Fruit fly (Drosophila melanogaster): ENCODE results near the gene CG3081.

CG3081 gene

dm6 chrX:4643887-4644286 is at the start of gene CG3081:
TSS of gene CG3081 (minus strand) at chrX:4643987.
- TF ChIP-seq CG6254 (GFP tag; optimal IDR thresholded peaks at IDR 0.05): no peak
- no peak for TF ChIP-seq ro (GFP tag; IDR thresholded peaks at IDR 0.05)
- TF ChIP-seq tio (GFP tag; optimal IDR thresholded peaks at IDR 0.05): no peak
- no peak for TF ChIP-seq CG16813 (GFP tag; IDR thresholded peaks at IDR 0.05; ENCODE audit: partially characterized antibody)

dm6 chrX:4692963-4693362 is 49.2 kb upstream of the CG3081 start:
- TF ChIP-seq CG1603 (tag; optimal IDR thresholded peaks at IDR 0.05): peak; percentile 36
- TF ChIP-seq vvl (GFP tag; IDR thresholded peaks at IDR 0.05): peak; percentile 22; the same call in 1 of the 2 replicates
- TF ChIP-seq CG10654 (GFP tag; optimal IDR thresholded peaks at IDR 0.05): no peak
- peak; percentile 10 for TF ChIP-seq mam (GFP tag; optimal IDR thresholded peaks at IDR 0.05)
- 0 out of 3 replicates have a peak, but pooled peaks have one; percentile 23 for TF ChIP-seq CG11695 (GFP tag; IDR thresholded peaks at IDR 0.05)
- TF ChIP-seq gem (tag; optimal IDR thresholded peaks at IDR 0.05): peak; percentile 28
- peak; percentile 15 for TF ChIP-seq Xbp1 (GFP tag; optimal IDR thresholded peaks at IDR 0.05)
- TF ChIP-seq sd (tag; optimal IDR thresholded peaks at IDR 0.05): no peak
- peak; percentile 30 for TF ChIP-seq CG2120 (GFP tag; optimal IDR thresholded peaks at IDR 0.05)
- TF ChIP-seq Gsc (GFP tag; IDR thresholded peaks at IDR 0.05): no peak
- no peak for TF ChIP-seq Hey (tag; optimal IDR thresholded peaks at IDR 0.05)
- no peak for TF ChIP-seq CG6854 (GFP tag; optimal IDR thresholded peaks at IDR 0.05)
- TF ChIP-seq CG8290 (GFP tag; optimal IDR thresholded peaks at IDR 0.05): no peak
- TF ChIP-seq CG8290 (tag; optimal IDR thresholded peaks at IDR 0.05): peak in 1 of 2 experiments; percentile 33
- peak; percentile 21 for TF ChIP-seq CG12769 (tag; optimal IDR thresholded peaks at IDR 0.05)
- no peak for TF ChIP-seq tio (GFP tag; optimal IDR thresholded peaks at IDR 0.05)
- TF ChIP-seq CG11504 (tag; optimal IDR thresholded peaks at IDR 0.05): peak; percentile 15
- TF ChIP-seq CG18599 (GFP tag; optimal IDR thresholded peaks at IDR 0.05): peak; percentile 41
- no peak for TF ChIP-seq chif (GFP tag; optimal IDR thresholded peaks at IDR 0.05)
- no peak for TF ChIP-seq pb (GFP tag; optimal IDR thresholded peaks at IDR 0.05)
- TF ChIP-seq Ptx1 (GFP tag; IDR thresholded peaks at IDR 0.05): no peak
- peak; percentile 64 for TF ChIP-seq Med (GFP tag)
- no peak for TF ChIP-seq ac (GFP tag; optimal IDR thresholded peaks at IDR 0.05)
- TF ChIP-seq Dbx (GFP tag; IDR thresholded peaks at IDR 0.05): no peak
- TF ChIP-seq row (GFP tag; IDR thresholded peaks at IDR 0.05): peak; percentile 38
- no peak for TF ChIP-seq scrt (GFP tag; optimal IDR thresholded peaks at IDR 0.05)
- TF ChIP-seq CrebB (tag; optimal IDR thresholded peaks at IDR 0.05): no peak
- no peak for TF ChIP-seq Dip2 (GFP tag; IDR thresholded peaks at IDR 0.05)
- TF ChIP-seq Ada2b (GFP tag; IDR thresholded peaks at IDR 0.05): no peak
- peak in 1 of 2 experiments; percentile 10 for TF ChIP-seq bsh (GFP tag; optimal IDR thresholded peaks at IDR 0.05)
- TF ChIP-seq grau (tag; optimal IDR thresholded peaks at IDR 0.05): peak; percentile 12
- TF ChIP-seq Chrac-16 (GFP tag; optimal IDR thresholded peaks at IDR 0.05): no peak
- peak; percentile 5 for TF ChIP-seq CG15514 (GFP tag; optimal IDR thresholded peaks at IDR 0.05)
- TF ChIP-seq lab (GFP tag; optimal IDR thresholded peaks at IDR 0.05): peak; percentile 32
- TF ChIP-seq sens (GFP tag): peak; percentile 81
- no peak for TF ChIP-seq CG2712 (tag; optimal IDR thresholded peaks at IDR 0.05)
- peak; percentile 4 for TF ChIP-seq lilli (GFP tag; optimal IDR thresholded peaks at IDR 0.05)
- peak; percentile 18; the same call in 1 of the 2 replicates for TF ChIP-seq CG32532 (GFP tag; IDR thresholded peaks at IDR 0.05)
- TF ChIP-seq dysf (GFP tag; IDR thresholded peaks at IDR 0.05): peak; percentile 38; the same call in 1 of the 3 replicates
- peak; percentile 6 for TF ChIP-seq CG2678 (tag; optimal IDR thresholded peaks at IDR 0.05)
- TF ChIP-seq CG15011 (GFP tag; optimal IDR thresholded peaks at IDR 0.05): no peak
- no peak for TF ChIP-seq Opbp (GFP tag; IDR thresholded peaks at IDR 0.05; ENCODE audit: partially characterized antibody)
- TF ChIP-seq CG10565 (GFP tag; optimal IDR thresholded peaks at IDR 0.05): no peak
- TF ChIP-seq Gug (GFP tag; IDR thresholded peaks at IDR 0.05): no peak
- TF ChIP-seq CG34422 (GFP tag; IDR thresholded peaks at IDR 0.05): 0 out of 3 replicates have a peak, but pooled peaks have one; percentile 24
- TF ChIP-seq Hr51 (GFP tag; optimal IDR thresholded peaks at IDR 0.05): no peak

All from whole organism, embryonic.